Fruit fly (Drosophila melanogaster) whole organism, embryonic: ENCODE data around the gene ZnT35C.
A peak's percentile ranks its signal among the peaks of the same experiment; 100 is the strongest.

ENCODE experiments used
- Abd-B ChIP-seq: fragments of 200-800 bp; sonication (Bioruptor generic); optimal IDR thresholded peaks from 2 replicates; lab custom pipeline; 2018; ENCODE audit warnings: missing biosample characterization, mild to moderate bottlenecking, missing genetic modification characterization, moderate library complexity
- Aef1 ChIP-seq: fragments of 200-800 bp; sonication (Bioruptor generic); IDR thresholded peaks from 3 replicates; pipeline ENCODE4 v1.3.6; 2022; ENCODE audit warnings: missing biosample characterization, missing genetic modification characterization
- Blimp-1 ChIP-seq: fragments of 200-800 bp; sonication (Bioruptor generic); optimal IDR thresholded peaks from 3 replicates; lab custom pipeline; 2018; ENCODE audit warnings: missing biosample characterization, missing genetic modification characterization, mild to moderate bottlenecking, moderate library complexity, missing genetic modification reagents
- CG10366 ChIP-seq: fragments of 200-800 bp; sonication (Bioruptor generic); IDR thresholded peaks from 2 replicates; pipeline ENCODE4 v1.3.6; 2022; ENCODE audit warnings: missing biosample characterization, missing genetic modification characterization
- CG10565 ChIP-seq: fragments of 200-800 bp; sonication (Bioruptor generic); optimal IDR thresholded peaks from 3 replicates; lab custom pipeline; 2016; ENCODE audit warnings: missing biosample characterization, mild to moderate bottlenecking, missing genetic modification characterization
- CG11695 ChIP-seq: fragments of 200-800 bp; sonication (Bioruptor generic); IDR thresholded peaks from 3 replicates; pipeline ENCODE4 v1.3.6; 2022; ENCODE audit warnings: missing biosample characterization, missing genetic modification characterization
- CG12299 ChIP-seq: fragments of 200-800 bp; sonication (Bioruptor generic); optimal IDR thresholded peaks from 2 replicates; lab custom pipeline; 2018; ENCODE audit warnings: missing biosample characterization, mild to moderate bottlenecking, missing genetic modification characterization
- CG15269 ChIP-seq: fragments of 200-800 bp; sonication (Bioruptor generic); optimal IDR thresholded peaks from 2 replicates; lab custom pipeline; 2018; ENCODE audit warnings: missing biosample characterization, mild to moderate bottlenecking, missing genetic modification characterization, moderate library complexity
- CG15601 ChIP-seq: fragments of 200-800 bp; sonication (Bioruptor generic); optimal IDR thresholded peaks from 3 replicates; lab custom pipeline; 2019; ENCODE audit warnings: missing biosample characterization, mild to moderate bottlenecking, missing genetic modification characterization, moderate library complexity
- CG17385 ChIP-seq: fragments of 200-800 bp; sonication (Bioruptor generic); optimal IDR thresholded peaks from 3 replicates; lab custom pipeline; 2018; ENCODE audit warnings: missing biosample characterization, mild to moderate bottlenecking, missing genetic modification characterization
- CG18599 ChIP-seq: fragments of 200-800 bp; sonication (Bioruptor generic); optimal IDR thresholded peaks from 3 replicates; lab custom pipeline; 2017; ENCODE audit warnings: missing biosample characterization, missing genetic modification characterization, mild to moderate bottlenecking, moderate library complexity, missing genetic modification reagents
- CG18619 ChIP-seq: fragments of 200-800 bp; sonication (Bioruptor generic); optimal IDR thresholded peaks from 3 replicates; lab custom pipeline; 2017; ENCODE audit warnings: missing biosample characterization, mild to moderate bottlenecking, missing genetic modification characterization
- CG2120 ChIP-seq: fragments of 200-800 bp; sonication (Bioruptor generic); optimal IDR thresholded peaks from 3 replicates; lab custom pipeline; 2016; ENCODE audit warnings: missing biosample characterization, missing genetic modification characterization
- CG2678 ChIP-seq: fragments of 200-800 bp; sonication (Bioruptor generic); optimal IDR thresholded peaks from 3 replicates; lab custom pipeline; 2019; ENCODE audit warnings: missing biosample characterization, mild to moderate bottlenecking, missing genetic modification characterization, moderate library complexity
- CG30403 ChIP-seq: fragments of 200-800 bp; sonication (Bioruptor generic); optimal IDR thresholded peaks from 3 replicates; lab custom pipeline; 2016; ENCODE audit warnings: missing biosample characterization, missing genetic modification characterization
- CG32772 ChIP-seq: fragments of 200-800 bp; sonication (Bioruptor generic); IDR thresholded peaks from 2 replicates; pipeline ENCODE4 v1.3.6; 2022; ENCODE audit warnings: missing biosample characterization, missing genetic modification characterization
- CG4820 ChIP-seq: fragments of 200-800 bp; sonication (Bioruptor generic); optimal IDR thresholded peaks from 3 replicates; lab custom pipeline; 2016; ENCODE audit warnings: missing biosample characterization, missing genetic modification characterization
- CG5245 ChIP-seq: fragments of 200-800 bp; sonication (Bioruptor generic); optimal IDR thresholded peaks from 3 replicates; lab custom pipeline; 2016; ENCODE audit warnings: missing biosample characterization, missing genetic modification characterization
- CG6689 ChIP-seq: fragments of 200-800 bp; sonication (Bioruptor generic); IDR thresholded peaks from 2 replicates; pipeline ENCODE4 v1.3.6; 2022; ENCODE audit warnings: missing biosample characterization, missing genetic modification characterization
- CG6813 ChIP-seq: fragments of 200-800 bp; sonication (Bioruptor generic); optimal IDR thresholded peaks from 2 replicates; lab custom pipeline; 2017; ENCODE audit warnings: missing biosample characterization, missing genetic modification characterization, mild to moderate bottlenecking, moderate library complexity, missing genetic modification reagents
- CG9932 ChIP-seq: fragments of 200-800 bp; sonication (Bioruptor generic); IDR thresholded peaks from 2 replicates; pipeline ENCODE4 v1.3.6; 2022; ENCODE audit warnings: missing biosample characterization, missing genetic modification characterization
- CoRest ChIP-seq: fragments of 200-800 bp; sonication (Bioruptor generic); optimal IDR thresholded peaks from 3 replicates; lab custom pipeline; 2018; ENCODE audit warnings: missing biosample characterization, mild to moderate bottlenecking, missing genetic modification characterization, moderate library complexity
- Dbx ChIP-seq: fragments of 200-800 bp; sonication (Bioruptor generic); IDR thresholded peaks from 3 replicates; pipeline ENCODE4 v1.3.6; 2022; ENCODE audit warnings: missing biosample characterization, missing genetic modification characterization
- Dref ChIP-seq: fragments of 200-800 bp; sonication (Bioruptor generic); IDR thresholded peaks from 2 replicates; pipeline ENCODE4 v1.3.6; 2022; ENCODE audit warnings: missing biosample characterization, missing genetic modification characterization
- E2f1 ChIP-seq: fragments of 200-800 bp; sonication (Bioruptor generic); IDR thresholded peaks from 2 replicates; pipeline ENCODE4 v1.3.6; 2022; ENCODE audit warnings: missing biosample characterization, missing genetic modification characterization
- Eip74EF ChIP-seq, 2 experiments: fragments of 200-800 bp in 1 of 2; fragments of >200 bp in 1 of 2; sonication (Bioruptor generic) in 1 of 2; optimal IDR thresholded peaks; 2 replicates each; lab custom pipeline; 2017 to 2019; ENCODE audit warnings: missing biosample characterization in 2 of 2, missing genetic modification characterization in 2 of 2, mild to moderate bottlenecking in 1 of 2, moderate library complexity in 1 of 2
- Fer1 ChIP-seq: fragments of 200-800 bp; sonication (Bioruptor generic); optimal IDR thresholded peaks from 2 replicates; lab custom pipeline; 2017; ENCODE audit warnings: missing biosample characterization, mild to moderate bottlenecking, missing genetic modification characterization
- H15 ChIP-seq: fragments of 200-800 bp; sonication (Bioruptor generic); IDR thresholded peaks from 3 replicates; pipeline ENCODE4 v1.3.6; 2022; ENCODE audit warnings: missing biosample characterization, missing genetic modification characterization
- Meics ChIP-seq: fragments of 200-800 bp; sonication (Bioruptor generic); optimal IDR thresholded peaks from 2 replicates; lab custom pipeline; 2017; ENCODE audit warnings: missing biosample characterization, mild to moderate bottlenecking, missing genetic modification characterization
- NfI ChIP-seq: fragments of 200-800 bp; sonication (Bioruptor generic); optimal IDR thresholded peaks from 3 replicates; lab custom pipeline; 2018; ENCODE audit warnings: missing biosample characterization, mild to moderate bottlenecking, missing genetic modification characterization, moderate library complexity
- Ptx1 ChIP-seq: fragments of 200-800 bp; sonication (Bioruptor generic); IDR thresholded peaks from 2 replicates; pipeline ENCODE4 v1.3.6; 2022; ENCODE audit warnings: missing biosample characterization, missing genetic modification characterization
- Sox102F ChIP-seq: fragments of 200-800 bp; sonication (Bioruptor generic); optimal IDR thresholded peaks from 2 replicates; lab custom pipeline; 2018; ENCODE audit warnings: missing biosample characterization, mild to moderate bottlenecking, missing genetic modification characterization, moderate library complexity
- Stat92E ChIP-seq, 3 experiments: fragments of >200 bp in 2 of 3; fragments of 200-800 bp in 1 of 3; sonication (Bioruptor generic) in 1 of 3; optimal IDR thresholded peaks; 2 replicates each; lab custom pipeline; 2017 to 2019; ENCODE audit warnings: missing biosample characterization in 3 of 3, missing genetic modification characterization in 3 of 3, mild to moderate bottlenecking in 1 of 3, moderate library complexity in 1 of 3
- ara ChIP-seq: fragments of 200-800 bp; sonication (Bioruptor generic); IDR thresholded peaks from 2 replicates; pipeline ENCODE4 v1.3.6; 2022; ENCODE audit warnings: missing biosample characterization, missing genetic modification characterization
- ato ChIP-seq: fragments of 200-800 bp; sonication (Bioruptor generic); IDR thresholded peaks from 2 replicates; pipeline ENCODE4 v1.3.6; 2022; ENCODE audit warnings: missing biosample characterization, missing genetic modification characterization; ENCODE audit not compliant: partially characterized antibody
- cad ChIP-seq: fragments of >200 bp; optimal IDR thresholded peaks from 2 replicates; lab custom pipeline; 2017; ENCODE audit warnings: missing biosample characterization, missing genetic modification characterization
- cas ChIP-seq: fragments of 200-800 bp; sonication (Bioruptor generic); IDR thresholded peaks from 2 replicates; pipeline ENCODE4 v1.3.6; 2022; ENCODE audit warnings: missing biosample characterization, missing genetic modification characterization
- caup ChIP-seq: fragments of 200-800 bp; sonication (Bioruptor generic); optimal IDR thresholded peaks from 3 replicates; lab custom pipeline; 2017; ENCODE audit warnings: missing biosample characterization, mild to moderate bottlenecking, missing genetic modification characterization, moderate library complexity; ENCODE audit not compliant: severe bottlenecking
- chm ChIP-seq: fragments of 200-800 bp; sonication (Bioruptor generic); IDR thresholded peaks from 2 replicates; pipeline ENCODE4 v1.3.6; 2022; ENCODE audit warnings: missing biosample characterization, missing genetic modification characterization
- jumu ChIP-seq: fragments of 200-800 bp; sonication (Bioruptor generic); optimal IDR thresholded peaks from 3 replicates; lab custom pipeline; 2016; ENCODE audit warnings: missing biosample characterization, missing genetic modification characterization
- lab ChIP-seq: fragments of 200-800 bp; sonication (Bioruptor generic); optimal IDR thresholded peaks from 3 replicates; lab custom pipeline; 2017; ENCODE audit warnings: missing biosample characterization, missing genetic modification characterization, mild to moderate bottlenecking, moderate library complexity, missing genetic modification reagents
- lbe ChIP-seq: fragments of 200-800 bp; sonication (Bioruptor generic); optimal IDR thresholded peaks from 2 replicates; lab custom pipeline; 2016; ENCODE audit warnings: missing biosample characterization, mild to moderate bottlenecking, missing genetic modification characterization
- pan ChIP-seq, 4 experiments: fragments of >200 bp in 3 of 4; fragments of 200-800 bp in 1 of 4; sonication (Bioruptor generic) in 1 of 4; optimal IDR thresholded peaks in 3 of 4; IDR thresholded peaks in 1 of 4; 2 replicates each; pipeline versions ENCODE4 v1.3.6 to Lab custom; 2017 to 2022; ENCODE audit warnings: missing biosample characterization in 2 of 4, missing genetic modification characterization in 2 of 4, mixed read lengths in 1 of 4
- prd ChIP-seq, 3 experiments: fragments of >200 bp in 2 of 3; fragments of 200-800 bp in 1 of 3; sonication (Bioruptor generic) in 1 of 3; optimal IDR thresholded peaks in 2 of 3; IDR thresholded peaks in 1 of 3; 2 replicates in 2 of 3; 3 replicates in 1 of 3; pipeline versions ENCODE4 v1.3.6 to Lab custom; 2017 to 2022; ENCODE audit warnings: missing biosample characterization in 1 of 3, missing genetic modification characterization in 1 of 3
- ranshi ChIP-seq: fragments of 200-800 bp; sonication (Bioruptor generic); IDR thresholded peaks from 2 replicates; pipeline ENCODE4 v1.3.6; 2022; ENCODE audit warnings: missing biosample characterization, missing genetic modification characterization
- scrt ChIP-seq: fragments of 200-800 bp; sonication (Bioruptor generic); optimal IDR thresholded peaks from 2 replicates; lab custom pipeline; 2018; ENCODE audit warnings: missing biosample characterization, mild to moderate bottlenecking, missing genetic modification characterization, moderate library complexity
- tgo ChIP-seq: fragments of 200-800 bp; sonication (Bioruptor generic); IDR thresholded peaks from 3 replicates; pipeline ENCODE4 v1.3.6; 2022; ENCODE audit warnings: missing biosample characterization, missing genetic modification characterization
- vvl ChIP-seq: fragments of 200-800 bp; sonication (Bioruptor generic); IDR thresholded peaks from 2 replicates; pipeline ENCODE4 v1.3.6; 2022; ENCODE audit warnings: missing biosample characterization, missing genetic modification characterization

Gene ZnT35C

DNA sequence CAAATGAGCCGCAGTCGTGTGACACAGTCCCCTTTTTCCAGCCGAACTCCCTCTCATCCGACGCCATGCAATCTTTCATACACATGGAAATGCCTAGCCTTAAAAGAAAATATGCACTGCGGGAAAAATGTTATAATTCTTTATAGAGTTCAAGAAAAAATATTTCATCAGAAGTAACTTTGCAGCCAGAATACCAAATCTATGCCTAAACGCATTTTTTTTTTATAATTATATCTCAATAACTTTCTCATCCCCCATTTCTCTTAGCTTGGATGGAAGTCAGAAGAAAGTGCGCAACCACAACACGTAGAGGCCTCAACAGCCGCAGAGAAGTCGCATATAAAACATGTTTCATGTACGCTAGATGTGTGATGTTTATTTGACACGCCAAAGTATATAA, 68.5 kb downstream of the ZnT35C start (continued):
- TF ChIP-seq CG15601 (tag; lab: Kevin White, UChicago) (no peak), Stat92E (GFP tag; optimal IDR thresholded peaks at IDR 0.05; lab: Kevin White, UChicago) (no peak), CG6689 (GFP tag; lab: Robert Waterston, UW) (peak; percentile 6; the same call in 1 of the 2 replicates), CG32772 (GFP tag; lab: Robert Waterston, UW) (0 out of 2 replicates have a peak, but pooled peaks have one; percentile 27), prd (optimal IDR thresholded peaks at IDR 0.05; lab: Kevin White, UChicago) (no peak), prd (GFP tag; IDR thresholded peaks at IDR 0.05; lab: Robert Waterston, UW) (peak; percentile 58; the same call in 2 of the 3 replicates), Eip74EF (GFP tag; optimal IDR thresholded peaks at IDR 0.05; lab: Kevin White, UChicago) (no peak), Meics (peak; percentile 57), CG5245 (GFP tag; lab: Kevin White, UChicago) (no peak), CG18619 (peak; percentile 10), CG4820 (GFP tag; lab: Kevin White, UChicago) (no peak), CG12299 (no peak), Ptx1 (GFP tag; lab: Robert Waterston, UW) (peak; percentile 39), caup (GFP tag; lab: Kevin White, UChicago) (peak; percentile 0), cad (no peak), pan (optimal IDR thresholded peaks at IDR 0.05; lab: Kevin White, UChicago) (no peak), pan (GFP tag; optimal IDR thresholded peaks at IDR 0.05 in 1 of 2, IDR thresholded peaks at IDR 0.05 in 1 of 2) (peak in 1 of 2 experiments; percentile 58), E2f1 (GFP tag; lab: Robert Waterston, UW) (peak; percentile 59), ara (peak; percentile 28; the same call in 1 of the 2 replicates), CG9932 (peak; percentile 45), tgo (peak; percentile 24; the same call in 1 of the 3 replicates), NfI (GFP tag; lab: Kevin White, UChicago) (peak; percentile 12), Abd-B (peak; percentile 46), Blimp-1 (GFP tag; lab: Kevin White, UChicago) (peak; percentile 12), CG15269 (peak; percentile 32), Sox102F (GFP tag; lab: Kevin White, UChicago) (peak; percentile 7), scrt (GFP tag; lab: Kevin White, UChicago) (peak; percentile 27), CG10565 (no peak), jumu (GFP tag; lab: Kevin White, UChicago) (no peak), CG11695 (peak; percentile 56; the same call in 1 of the 3 replicates), Dref (GFP tag; lab: Robert Waterston, UW) (no peak), CG2678 (tag; lab: Kevin White, UChicago) (peak; percentile 66), chm (GFP tag; lab: Robert Waterston, UW) (no peak), Dbx (GFP tag; lab: Robert Waterston, UW) (0 out of 3 replicates have a peak, but pooled peaks have one; percentile 19), H15 (peak; percentile 36; the same call in 1 of the 3 replicates), CG18599 (GFP tag; lab: Kevin White, UChicago) (peak; percentile 79), CG30403 (peak; percentile 27), Aef1 (GFP tag; lab: Robert Waterston, UW) (0 out of 3 replicates have a peak, but pooled peaks have one; percentile 37), ranshi (GFP tag; lab: Robert Waterston, UW) (peak; percentile 4; the same call in 1 of the 2 replicates), Fer1 (GFP tag; lab: Kevin White, UChicago) (peak; percentile 71), CoRest (tag; lab: Kevin White, UChicago) (peak; percentile 19), CG2120 (GFP tag; lab: Kevin White, UChicago) (peak; percentile 59), vvl (GFP tag; lab: Robert Waterston, UW) (0 out of 2 replicates have a peak, but pooled peaks have one; percentile 41), CG17385 (GFP tag; lab: Kevin White, UChicago) (peak; percentile 15), ato (GFP tag; lab: Robert Waterston, UW) (no peak), CG10366 (GFP tag; lab: Robert Waterston, UW) (peak; percentile 17; the same call in 1 of the 2 replicates), cas (0 out of 2 replicates have a peak, but pooled peaks have one; percentile 11), lab (GFP tag; lab: Kevin White, UChicago) (peak; percentile 76), CG6813 (GFP tag; lab: Kevin White, UChicago) (peak; percentile 18), lbe (no peak)
